Fruit fly (Drosophila melanogaster) whole organism, embryonic: ENCODE measurements around the gene CG7227.
A peak's percentile ranks its signal among the peaks of the same experiment; 100 is the strongest.

Experiments
- Bgb ChIP-seq: fragments of 200-800 bp; sonication (Bioruptor generic); IDR thresholded peaks from 2 replicates; pipeline ENCODE4 v1.3.6; 2022; ENCODE audit warnings: missing biosample characterization, missing genetic modification characterization; ENCODE audit not compliant: partially characterized antibody
- CG10462 ChIP-seq: fragments of 200-800 bp; sonication (Bioruptor generic); optimal IDR thresholded peaks from 2 replicates; lab custom pipeline; 2016; ENCODE audit warnings: missing biosample characterization, missing genetic modification characterization
- CG10543 ChIP-seq: fragments of 200-800 bp; sonication (Bioruptor generic); optimal IDR thresholded peaks from 3 replicates; lab custom pipeline; 2017; ENCODE audit warnings: missing biosample characterization, mild to moderate bottlenecking, missing genetic modification characterization, moderate library complexity
- CG11456 ChIP-seq: fragments of 200-800 bp; sonication (Bioruptor generic); IDR thresholded peaks from 3 replicates; pipeline ENCODE4 v1.3.6; 2022; ENCODE audit warnings: missing biosample characterization, missing genetic modification characterization
- CG11723 ChIP-seq: fragments of 200-800 bp; sonication (Bioruptor generic); optimal IDR thresholded peaks from 2 replicates; lab custom pipeline; 2017; ENCODE audit warnings: missing biosample characterization, mild to moderate bottlenecking, missing genetic modification characterization
- CG12769 ChIP-seq: fragments of 200-800 bp; sonication (Bioruptor generic); optimal IDR thresholded peaks from 2 replicates; lab custom pipeline; 2019; ENCODE audit warnings: missing biosample characterization, mild to moderate bottlenecking, missing genetic modification characterization, moderate library complexity
- CG14050 ChIP-seq: fragments of 200-800 bp; sonication (Bioruptor generic); IDR thresholded peaks from 3 replicates; pipeline ENCODE4 v1.3.6; 2022; ENCODE audit warnings: missing biosample characterization, missing genetic modification characterization
- CG15073 ChIP-seq: fragments of 200-800 bp; sonication (Bioruptor generic); optimal IDR thresholded peaks from 2 replicates; lab custom pipeline; 2016; ENCODE audit warnings: missing biosample characterization, missing genetic modification characterization
- CG15696 ChIP-seq: fragments of 200-800 bp; sonication (Bioruptor generic); optimal IDR thresholded peaks from 2 replicates; lab custom pipeline; 2019; ENCODE audit warnings: missing biosample characterization, mild to moderate bottlenecking, missing genetic modification characterization, moderate library complexity
- CG1603 ChIP-seq: fragments of 200-800 bp; sonication (Bioruptor generic); optimal IDR thresholded peaks from 2 replicates; lab custom pipeline; 2019; ENCODE audit warnings: missing biosample characterization, mild to moderate bottlenecking, missing genetic modification characterization, moderate library complexity
- CG16813 ChIP-seq: fragments of 200-800 bp; sonication (Bioruptor generic); IDR thresholded peaks from 3 replicates; pipeline ENCODE4 v1.3.6; 2022; ENCODE audit warnings: missing biosample characterization, missing genetic modification characterization; ENCODE audit not compliant: partially characterized antibody
- CG18011 ChIP-seq: fragments of 200-800 bp; sonication (Bioruptor generic); optimal IDR thresholded peaks from 2 replicates; lab custom pipeline; 2017; ENCODE audit warnings: missing biosample characterization, missing genetic modification characterization, mild to moderate bottlenecking, moderate library complexity, missing genotype
- CG2129 ChIP-seq: fragments of 200-800 bp; sonication (Bioruptor generic); IDR thresholded peaks from 2 replicates; pipeline ENCODE4 v1.3.6; 2022; ENCODE audit warnings: missing biosample characterization, missing genetic modification characterization; ENCODE audit not compliant: partially characterized antibody
- CG2199 ChIP-seq: fragments of 200-800 bp; sonication (Bioruptor generic); IDR thresholded peaks from 3 replicates; pipeline ENCODE4 v1.3.6; 2022; ENCODE audit warnings: missing biosample characterization, missing genetic modification characterization
- CG2202 ChIP-seq: fragments of 200-800 bp; sonication (Bioruptor generic); optimal IDR thresholded peaks from 2 replicates; lab custom pipeline; 2018; ENCODE audit warnings: missing biosample characterization, mild to moderate bottlenecking, missing genetic modification characterization
- CG31224 ChIP-seq: fragments of 200-800 bp; sonication (Bioruptor generic); IDR thresholded peaks from 2 replicates; pipeline ENCODE4 v1.3.6; 2022; ENCODE audit warnings: missing biosample characterization, missing genetic modification characterization
- CG31388 ChIP-seq: fragments of 200-800 bp; sonication (Bioruptor generic); optimal IDR thresholded peaks from 2 replicates; lab custom pipeline; 2016; ENCODE audit warnings: missing biosample characterization, missing genetic modification characterization
- CG32767 ChIP-seq: fragments of 200-800 bp; sonication (Bioruptor generic); IDR thresholded peaks from 2 replicates; pipeline ENCODE4 v1.3.6; 2022; ENCODE audit warnings: missing biosample characterization, missing genetic modification characterization
- CG6765 ChIP-seq: fragments of 200-800 bp; sonication (Bioruptor generic); optimal IDR thresholded peaks from 3 replicates; lab custom pipeline; 2017; ENCODE audit warnings: missing biosample characterization, mild to moderate bottlenecking, missing genetic modification characterization
- CG7372 ChIP-seq: fragments of 200-800 bp; sonication (Bioruptor generic); IDR thresholded peaks from 2 replicates; pipeline ENCODE4 v1.3.6; 2022; ENCODE audit warnings: missing biosample characterization, missing genetic modification characterization
- CG8290 ChIP-seq, 3 experiments: fragments of 200-800 bp; sonication (Bioruptor generic); optimal IDR thresholded peaks; 2 replicates each; lab custom pipeline; 2016 to 2019; ENCODE audit warnings: missing biosample characterization in 3 of 3, missing genetic modification characterization in 3 of 3, mild to moderate bottlenecking in 2 of 3, moderate library complexity in 1 of 3
- CG9932 ChIP-seq: fragments of 200-800 bp; sonication (Bioruptor generic); IDR thresholded peaks from 2 replicates; pipeline ENCODE4 v1.3.6; 2022; ENCODE audit warnings: missing biosample characterization, missing genetic modification characterization
- Deaf1 ChIP-seq: fragments of 200-800 bp; optimal IDR thresholded peaks from 3 replicates; lab custom pipeline; 2019; ENCODE audit warnings: missing biosample characterization, mild to moderate bottlenecking, missing genetic modification characterization, moderate library complexity
- Dll ChIP-seq: fragments of 200-800 bp; sonication (Bioruptor generic); IDR thresholded peaks from 4 replicates; pipeline ENCODE4 v1.3.6; 2022; ENCODE audit warnings: missing biosample characterization, missing genetic modification characterization; ENCODE audit not compliant: partially characterized antibody
- ERR ChIP-seq: fragments of 200-800 bp; sonication (Bioruptor generic); optimal IDR thresholded peaks from 2 replicates; lab custom pipeline; 2016; ENCODE audit warnings: missing biosample characterization, missing genetic modification characterization
- Ets97D ChIP-seq: fragments of 200-800 bp; sonication (Bioruptor generic); optimal IDR thresholded peaks from 3 replicates; lab custom pipeline; 2016; ENCODE audit warnings: missing biosample characterization, missing genetic modification characterization
- Myb ChIP-seq: fragments of 200-800 bp; sonication (Bioruptor generic); optimal IDR thresholded peaks from 2 replicates; lab custom pipeline; 2016; ENCODE audit warnings: missing biosample characterization, missing genetic modification characterization
- Opbp ChIP-seq: fragments of 200-800 bp; sonication (Bioruptor generic); IDR thresholded peaks from 3 replicates; pipeline ENCODE4 v1.3.6; 2022; ENCODE audit warnings: missing biosample characterization, missing genetic modification characterization; ENCODE audit not compliant: partially characterized antibody
- Rfx ChIP-seq: fragments of 200-800 bp; sonication (Bioruptor generic); IDR thresholded peaks from 2 replicates; pipeline ENCODE4 v1.3.6; 2022; ENCODE audit warnings: missing biosample characterization, missing genetic modification characterization
- Sin3A ChIP-seq: fragments of >200 bp; optimal IDR thresholded peaks from 2 replicates; lab custom pipeline; 2018
- Taf1 ChIP-seq: fragments of 200-800 bp; sonication (Bioruptor generic); IDR thresholded peaks from 2 replicates; pipeline ENCODE4 v1.3.6; 2022; ENCODE audit warnings: missing biosample characterization, missing genetic modification characterization
- Xrp1 ChIP-seq: fragments of 200-800 bp; sonication (Bioruptor generic); IDR thresholded peaks from 2 replicates; pipeline ENCODE4 v1.3.6; 2022; ENCODE audit warnings: missing biosample characterization, missing genetic modification characterization
- chif ChIP-seq, 2 experiments: fragments of 200-800 bp; sonication (Bioruptor generic); optimal IDR thresholded peaks; 3 replicates each; lab custom pipeline; 2016; ENCODE audit warnings: missing biosample characterization in 2 of 2, missing genetic modification characterization in 2 of 2
- ci ChIP-seq: fragments of 200-800 bp; sonication (Bioruptor generic); IDR thresholded peaks from 3 replicates; pipeline ENCODE4 v1.3.6; 2022; ENCODE audit warnings: missing biosample characterization, missing genetic modification characterization
- corto ChIP-seq: fragments of 200-800 bp; sonication (Bioruptor generic); optimal IDR thresholded peaks from 2 replicates; lab custom pipeline; 2016; ENCODE audit warnings: missing biosample characterization, mild to moderate bottlenecking, missing genetic modification characterization, moderate library complexity
- crc ChIP-seq: fragments of 200-800 bp; sonication (Bioruptor generic); optimal IDR thresholded peaks from 2 replicates; lab custom pipeline; 2016; ENCODE audit warnings: missing biosample characterization, missing genetic modification characterization
- croc ChIP-seq: fragments of 200-800 bp; sonication (Bioruptor generic); conservative IDR thresholded peaks from 3 replicates; pipeline ENCODE4 v1.3.6; 2022; ENCODE audit warnings: missing biosample characterization, missing genetic modification characterization
- cwo ChIP-seq: fragments of 200-800 bp; sonication (Bioruptor generic); optimal IDR thresholded peaks from 3 replicates; lab custom pipeline; 2017; ENCODE audit warnings: missing biosample characterization, missing genetic modification characterization, mild to moderate bottlenecking, moderate library complexity, missing genetic modification reagents
- jing ChIP-seq: fragments of 200-800 bp; sonication (Bioruptor generic); optimal IDR thresholded peaks from 2 replicates; lab custom pipeline; 2018; ENCODE audit warnings: missing biosample characterization, mild to moderate bottlenecking, missing genetic modification characterization
- lab ChIP-seq: fragments of 200-800 bp; sonication (Bioruptor generic); optimal IDR thresholded peaks from 3 replicates; lab custom pipeline; 2017; ENCODE audit warnings: missing biosample characterization, missing genetic modification characterization, mild to moderate bottlenecking, moderate library complexity, missing genetic modification reagents
- peb ChIP-seq: fragments of 200-800 bp; sonication (Bioruptor generic); IDR thresholded peaks from 2 replicates; pipeline ENCODE4 v1.3.6; 2022; ENCODE audit warnings: missing biosample characterization, missing genetic modification characterization
- pfk ChIP-seq: fragments of 200-800 bp; sonication (Bioruptor generic); optimal IDR thresholded peaks from 2 replicates; lab custom pipeline; 2018; ENCODE audit warnings: missing biosample characterization, mild to moderate bottlenecking, missing genetic modification characterization, moderate library complexity
- run ChIP-seq: fragments of 200-800 bp; sonication (Bioruptor generic); optimal IDR thresholded peaks from 3 replicates; lab custom pipeline; 2018; ENCODE audit warnings: missing biosample characterization, mild to moderate bottlenecking, missing genetic modification characterization
- sc ChIP-seq, 3 experiments: fragments of >200 bp in 2 of 3; fragments of 200-800 bp in 1 of 3; sonication (Bioruptor generic) in 1 of 3; optimal IDR thresholded peaks; 2 replicates in 2 of 3; 3 replicates in 1 of 3; lab custom pipeline; 2017; ENCODE audit warnings: mild to moderate bottlenecking in 1 of 3, missing biosample characterization in 1 of 3, missing genetic modification characterization in 1 of 3, missing genetic modification reagents in 1 of 3
- sqz ChIP-seq: fragments of 200-800 bp; sonication (Bioruptor generic); optimal IDR thresholded peaks from 3 replicates; lab custom pipeline; 2018; ENCODE audit warnings: missing biosample characterization, mild to moderate bottlenecking, missing genetic modification characterization
- trem ChIP-seq: fragments of 200-800 bp; optimal IDR thresholded peaks from 3 replicates; lab custom pipeline; 2019; ENCODE audit warnings: missing biosample characterization, mild to moderate bottlenecking, missing genetic modification characterization, moderate library complexity
- tup ChIP-seq: fragments of 200-800 bp; sonication (Bioruptor generic); optimal IDR thresholded peaks from 2 replicates; lab custom pipeline; 2016; ENCODE audit warnings: missing biosample characterization, mild to moderate bottlenecking, missing genetic modification characterization, moderate library complexity
- unc-4 ChIP-seq: fragments of 200-800 bp; sonication (Bioruptor generic); IDR thresholded peaks from 2 replicates; pipeline ENCODE4 v1.3.6; 2022; ENCODE audit warnings: missing biosample characterization, missing genetic modification characterization; ENCODE audit not compliant: partially characterized antibody
- yki ChIP-seq: fragments of >200 bp; optimal IDR thresholded peaks from 3 replicates; lab custom pipeline; 2018
- zfh1 ChIP-seq: fragments of 200-800 bp; sonication (Bioruptor generic); IDR thresholded peaks from 3 replicates; pipeline ENCODE4 v1.3.6; 2022; ENCODE audit warnings: missing biosample characterization, missing genetic modification characterization

The CG7227 gene

dm6 chr2L:7998655-7999054 is 704 bp upstream of the CG7227 start, which contains the start of gene Sirup (continued):
- no peak for TF ChIP-seq CG32767 (GFP tag; lab: Robert Waterston, UW)
- TF ChIP-seq yki (lab: Kevin White, UChicago), result no peak
- TF ChIP-seq Deaf1 (tag; lab: Kevin White, UChicago), result no peak
- no peak for TF ChIP-seq peb (GFP tag; lab: Robert Waterston, UW)
- peak; percentile 8 for TF ChIP-seq ERR
- TF ChIP-seq trem (tag; lab: Kevin White, UChicago), result peak; percentile 54
- TF ChIP-seq Myb (GFP tag; lab: Kevin White, UChicago), result peak; percentile 98
- no peak for TF ChIP-seq run (tag; lab: Kevin White, UChicago)
- TF ChIP-seq ci (GFP tag; lab: Robert Waterston, UW), result peak; percentile 56; the same call in 1 of the 3 replicates
- TF ChIP-seq CG11723 (GFP tag; lab: Kevin White, UChicago), result no peak
- TF ChIP-seq CG15696 (tag; lab: Kevin White, UChicago), result no peak
- no peak; the same call in 2 of the 3 replicates for TF ChIP-seq CG14050 (GFP tag; lab: Robert Waterston, UW)
- peak; percentile 55; the same call in 1 of the 2 replicates for TF ChIP-seq Bgb (GFP tag; lab: Robert Waterston, UW)
- TF ChIP-seq CG2202 (tag; lab: Kevin White, UChicago), result no peak
- TF ChIP-seq CG10543 (GFP tag; lab: Kevin White, UChicago), result no peak
- TF ChIP-seq CG18011 (GFP tag; lab: Kevin White, UChicago), result no peak
- TF ChIP-seq corto (GFP tag; lab: Kevin White, UChicago), result no peak
- peak; percentile 60 for TF ChIP-seq CG1603 (tag; lab: Kevin White, UChicago)
- TF ChIP-seq Rfx (GFP tag; lab: Robert Waterston, UW), result peak; percentile 63
- peak; percentile 38 for TF ChIP-seq CG9932
- no peak for TF ChIP-seq sc (optimal IDR thresholded peaks at IDR 0.05; lab: Kevin White, UChicago)
- TF ChIP-seq sc (GFP tag; optimal IDR thresholded peaks at IDR 0.05; lab: Kevin White, UChicago), result no peak
- peak; percentile 18; the same call in 1 of the 3 replicates for TF ChIP-seq CG11456 (GFP tag; lab: Robert Waterston, UW)
- TF ChIP-seq chif (GFP tag; optimal IDR thresholded peaks at IDR 0.05; lab: Kevin White, UChicago), result no peak
- TF ChIP-seq CG16813, result peak; percentile 19; the same call in 1 of the 3 replicates
- no peak for TF ChIP-seq tup
- TF ChIP-seq crc (GFP tag; lab: Kevin White, UChicago), result no peak
- no peak for TF ChIP-seq CG31224 (GFP tag; lab: Robert Waterston, UW)
- TF ChIP-seq CG8290 (GFP tag; optimal IDR thresholded peaks at IDR 0.05; lab: Kevin White, UChicago), result no peak
- peak in 1 of 2 experiments; percentile 28 for TF ChIP-seq CG8290 (tag; optimal IDR thresholded peaks at IDR 0.05; lab: Kevin White, UChicago)
- no peak for TF ChIP-seq CG15073 (GFP tag; lab: Kevin White, UChicago)
- TF ChIP-seq CG31388 (GFP tag; lab: Kevin White, UChicago), result no peak
- no peak for TF ChIP-seq CG12769
- no peak for TF ChIP-seq CG6765 (GFP tag; lab: Kevin White, UChicago)
- TF ChIP-seq Dll (GFP tag; lab: Robert Waterston, UW), result peak; percentile 19; the same call in 1 of the 4 replicates
- no peak for TF ChIP-seq jing (GFP tag; lab: Kevin White, UChicago)
- TF ChIP-seq cwo, result no peak
- no peak for TF ChIP-seq CG2129 (GFP tag; lab: Robert Waterston, UW)
- peak; percentile 40; the same call in 1 of the 2 replicates for TF ChIP-seq CG7372
- TF ChIP-seq Xrp1 (GFP tag; lab: Robert Waterston, UW), result no peak
- TF ChIP-seq Sin3A (lab: Kevin White, UChicago), result peak; percentile 55
- TF ChIP-seq CG10462, result no peak
- no peak for TF ChIP-seq Taf1 (GFP tag; lab: Robert Waterston, UW)
- TF ChIP-seq Ets97D (GFP tag; lab: Kevin White, UChicago), result peak; percentile 76
- TF ChIP-seq CG2199 (GFP tag; lab: Robert Waterston, UW), result peak; percentile 89
- TF ChIP-seq sqz (GFP tag; lab: Kevin White, UChicago), result no peak
- peak; percentile 15; the same call in 1 of the 3 replicates for TF ChIP-seq zfh1
- TF ChIP-seq pfk (GFP tag; lab: Kevin White, UChicago), result no peak
- no peak for TF ChIP-seq croc (GFP tag; lab: Robert Waterston, UW)
- no peak for TF ChIP-seq lab (GFP tag; lab: Kevin White, UChicago)
- peak; percentile 80 for TF ChIP-seq Opbp
- TF ChIP-seq unc-4 (GFP tag; lab: Robert Waterston, UW), result peak; percentile 39
